Worm (Caenorhabditis elegans) whole organism, L1 larva: ENCODE results near the gene pqn-83.
A peak's percentile ranks its signal among the peaks of the same experiment; 100 is the strongest.

Source experiments
- F16B12.6 ChIP-seq: fragments of 150-350 bp; optimal IDR thresholded peaks from 2 replicates; lab custom pipeline; 2014; ENCODE audit warnings: missing biosample characterization, missing genetic modification characterization
- aha-1 ChIP-seq: fragments of 150-350 bp; optimal IDR thresholded peaks from 2 replicates; lab custom pipeline; 2014; ENCODE audit warnings: missing biosample characterization, missing genetic modification characterization
- alr-1 ChIP-seq: fragments of 200-800 bp; sonication (Bioruptor generic); optimal IDR thresholded peaks from 2 replicates; lab custom pipeline; 2018; ENCODE audit warnings: borderline replicate concordance, mild to moderate bottlenecking, missing genetic modification characterization, missing compliant biosample characterization
- aly-2 ChIP-seq: fragments of 150-350 bp; optimal IDR thresholded peaks from 2 replicates; lab custom pipeline; 2014; ENCODE audit warnings: missing biosample characterization, missing genetic modification characterization
- ama-1 ChIP-seq: fragments of 150-350 bp; optimal IDR thresholded peaks from 2 replicates; lab custom pipeline; 2014
- blmp-1 ChIP-seq: fragments of 150-350 bp; optimal IDR thresholded peaks from 2 replicates; lab custom pipeline; 2014; ENCODE audit warnings: missing biosample characterization, missing genetic modification characterization
- ceh-82 ChIP-seq, 3 experiments: fragments of 150-350 bp in 1 of 3; sonication (generic microtip) in 2 of 3; optimal IDR thresholded peaks; 2 replicates each; lab custom pipeline; 2014 to 2017; ENCODE audit warnings: missing biosample characterization in 3 of 3, missing genetic modification characterization in 3 of 3
- ceh-88 ChIP-seq: fragments of 200-800 bp; sonication (Bioruptor generic); IDR thresholded peaks from 2 replicates; pipeline ENCODE4 v1.3.6; 2022; ENCODE audit warnings: missing genetic modification characterization, missing compliant biosample characterization
- ceh-90 ChIP-seq: sonication (generic microtip); optimal IDR thresholded peaks from 2 replicates; lab custom pipeline; 2016; ENCODE audit warnings: missing genetic modification characterization, missing compliant biosample characterization
- dpl-1 ChIP-seq, 3 experiments: fragments of 150-350 bp in 2 of 3; sonication (generic microtip) in 1 of 3; optimal IDR thresholded peaks; 2 replicates each; lab custom pipeline; 2014 to 2017; ENCODE audit warnings: missing biosample characterization in 3 of 3, missing genetic modification characterization in 3 of 3, missing genetic modification reagents in 3 of 3
- dsc-1 ChIP-seq: sonication (generic microtip); optimal IDR thresholded peaks from 2 replicates; lab custom pipeline; 2016; ENCODE audit warnings: mild to moderate bottlenecking, missing genetic modification characterization, missing compliant biosample characterization
- efl-1 ChIP-seq, 4 experiments: fragments of 150-350 bp; optimal IDR thresholded peaks in 3 of 4; peaks in 1 of 4; 1 replicate in 1 of 4; 2 replicates in 3 of 4; lab custom pipeline; 2014; ENCODE audit warnings: missing biosample characterization in 2 of 4, missing genetic modification characterization in 2 of 4, missing genetic modification reagents in 2 of 4
- egl-13 ChIP-seq: sonication (generic microtip); optimal IDR thresholded peaks from 2 replicates; lab custom pipeline; 2016; ENCODE audit warnings: missing genotype, missing genetic modification reagents, missing genetic modification characterization, missing compliant biosample characterization
- egl-27 ChIP-seq, 2 experiments: fragments of 150-350 bp in 1 of 2; sonication (generic microtip); optimal IDR thresholded peaks; 3 replicates each; lab custom pipeline; 2017 to 2018; ENCODE audit warnings: missing biosample characterization in 2 of 2, missing genetic modification characterization in 2 of 2, missing genetic modification reagents in 2 of 2
- fkh-10 ChIP-seq: sonication (generic microtip); optimal IDR thresholded peaks from 2 replicates; lab custom pipeline; 2017; ENCODE audit warnings: missing biosample characterization, missing genetic modification reagents, missing genetic modification characterization
- fkh-4 ChIP-seq: sonication (generic microtip); optimal IDR thresholded peaks from 2 replicates; lab custom pipeline; 2016; ENCODE audit warnings: missing compliant biosample characterization, missing genetic modification characterization, borderline replicate concordance
- fkh-8 ChIP-seq: sonication (generic microtip); optimal IDR thresholded peaks from 2 replicates; lab custom pipeline; 2016; ENCODE audit warnings: mild to moderate bottlenecking, missing genetic modification characterization, missing compliant biosample characterization
- grh-1 ChIP-seq: fragments of 200-800 bp; sonication (Bioruptor generic); IDR thresholded peaks from 2 replicates; pipeline ENCODE4 v1.3.6; 2022; ENCODE audit warnings: missing genetic modification reagents, missing genetic modification characterization, missing compliant biosample characterization
- hpl-2 ChIP-seq: fragments of 150-350 bp; optimal IDR thresholded peaks from 2 replicates; lab custom pipeline; 2014; ENCODE audit warnings: missing biosample characterization, missing genetic modification reagents, missing genetic modification characterization
- irx-1 ChIP-seq: sonication (generic microtip); optimal IDR thresholded peaks from 2 replicates; lab custom pipeline; 2016; ENCODE audit warnings: missing genetic modification characterization, missing compliant biosample characterization
- isw-1 ChIP-seq: fragments of 200-800 bp; sonication (Bioruptor generic); IDR thresholded peaks from 2 replicates; pipeline ENCODE4 v1.3.6; 2022; ENCODE audit warnings: missing genetic modification characterization, missing compliant biosample characterization
- jun-1 ChIP-seq: fragments of 150-350 bp; optimal IDR thresholded peaks from 2 replicates; lab custom pipeline; 2014; ENCODE audit warnings: missing biosample characterization, missing genetic modification reagents, missing genetic modification characterization
- lin-13 ChIP-seq: fragments of 150-350 bp; optimal IDR thresholded peaks from 2 replicates; lab custom pipeline; 2014; ENCODE audit warnings: missing biosample characterization, missing genetic modification reagents, missing genetic modification characterization
- lin-14 ChIP-seq: fragments of 200-800 bp; sonication (Bioruptor generic); optimal IDR thresholded peaks from 2 replicates; lab custom pipeline; 2018; ENCODE audit warnings: mild to moderate bottlenecking, missing genetic modification characterization, moderate library complexity, missing compliant biosample characterization
- lin-15B ChIP-seq: fragments of 150-350 bp; sonication (generic microtip); optimal IDR thresholded peaks from 3 replicates; lab custom pipeline; 2014; ENCODE audit warnings: missing biosample characterization, missing genetic modification characterization
- lir-3 ChIP-seq: sonication (generic microtip); optimal IDR thresholded peaks from 2 replicates; lab custom pipeline; 2016; ENCODE audit warnings: mild to moderate bottlenecking, missing genetic modification characterization, moderate library complexity, missing compliant biosample characterization; ENCODE audit not compliant: poor library complexity
- mdl-1 ChIP-seq, 2 experiments: fragments of 150-350 bp; optimal IDR thresholded peaks; 2 replicates each; lab custom pipeline; 2014 to 2017; ENCODE audit warnings: missing biosample characterization in 2 of 2, missing genetic modification characterization in 2 of 2, inconsistent platforms in 1 of 2
- nhr-11 ChIP-seq: fragments of 150-350 bp; optimal IDR thresholded peaks from 2 replicates; lab custom pipeline; 2014; ENCODE audit warnings: missing biosample characterization, missing genetic modification characterization
- nhr-12 ChIP-seq: sonication (generic microtip); optimal IDR thresholded peaks from 2 replicates; lab custom pipeline; 2017; ENCODE audit warnings: missing biosample characterization, missing genetic modification characterization
- nhr-19 ChIP-seq: fragments of 200-800 bp; sonication (Bioruptor generic); conservative IDR thresholded peaks from 2 replicates; pipeline ENCODE4 v1.3.6; 2022; ENCODE audit warnings: missing genetic modification characterization, missing compliant biosample characterization
- nhr-20 ChIP-seq: sonication (generic microtip); optimal IDR thresholded peaks from 2 replicates; lab custom pipeline; 2016; ENCODE audit warnings: mild to moderate bottlenecking, missing genetic modification characterization, missing compliant biosample characterization
- nhr-28 ChIP-seq: fragments of 150-350 bp; optimal IDR thresholded peaks from 2 replicates; lab custom pipeline; 2014; ENCODE audit warnings: missing biosample characterization, missing genetic modification characterization
- nhr-76 ChIP-seq: sonication (generic microtip); optimal IDR thresholded peaks from 2 replicates; lab custom pipeline; 2017; ENCODE audit warnings: missing biosample characterization, missing genetic modification characterization
- nhr-77 ChIP-seq: fragments of 150-350 bp; optimal IDR thresholded peaks from 2 replicates; lab custom pipeline; 2014; ENCODE audit warnings: missing biosample characterization, missing genetic modification characterization
- nhr-85 ChIP-seq: sonication (generic microtip); peaks from one replicate; lab custom pipeline; 2016; ENCODE audit warnings: missing genetic modification characterization, inconsistent platforms, missing compliant biosample characterization
- nhr-90 ChIP-seq: sonication (generic microtip); optimal IDR thresholded peaks from 2 replicates; lab custom pipeline; 2016; ENCODE audit warnings: mild to moderate bottlenecking, missing genetic modification characterization, missing compliant biosample characterization; ENCODE audit not compliant: poor library complexity
- pag-3 ChIP-seq: sonication (generic microtip); optimal IDR thresholded peaks from 2 replicates; lab custom pipeline; 2017; ENCODE audit warnings: missing genetic modification characterization, mild to moderate bottlenecking, missing compliant biosample characterization, antibody characterized with exemption, borderline replicate concordance; ENCODE audit not compliant: insufficient read depth
- rnt-1 ChIP-seq: sonication (generic microtip); optimal IDR thresholded peaks from 2 replicates; lab custom pipeline; 2016; ENCODE audit warnings: mild to moderate bottlenecking, missing genetic modification characterization, moderate library complexity, missing compliant biosample characterization
- snpc-4 ChIP-seq: fragments of 150-350 bp; optimal IDR thresholded peaks from 2 replicates; lab custom pipeline; 2014; ENCODE audit warnings: missing biosample characterization, missing genetic modification characterization
- sox-4 ChIP-seq: sonication (generic microtip); optimal IDR thresholded peaks from 2 replicates; lab custom pipeline; 2016; ENCODE audit warnings: missing genetic modification characterization, missing compliant biosample characterization
- sup-37 ChIP-seq: fragments of 200-800 bp; sonication (Bioruptor generic); optimal IDR thresholded peaks from 2 replicates; lab custom pipeline; 2018; ENCODE audit warnings: mild to moderate bottlenecking, missing genetic modification characterization, missing compliant biosample characterization
- swsn-7 ChIP-seq: sonication (generic microtip); optimal IDR thresholded peaks from 2 replicates; lab custom pipeline; 2016; ENCODE audit warnings: missing genetic modification characterization, missing compliant biosample characterization
- tbx-2 ChIP-seq: sonication (generic microtip); optimal IDR thresholded peaks from 2 replicates; lab custom pipeline; 2016; ENCODE audit warnings: missing genetic modification characterization, missing compliant biosample characterization
- unc-130 ChIP-seq: fragments of 150-350 bp; optimal IDR thresholded peaks from 2 replicates; lab custom pipeline; 2017; ENCODE audit warnings: missing biosample characterization, missing genetic modification characterization, inconsistent platforms
- unc-30 ChIP-seq: sonication (generic microtip); optimal IDR thresholded peaks from 2 replicates; lab custom pipeline; 2017; ENCODE audit warnings: missing biosample characterization, missing genetic modification characterization
- unc-86 ChIP-seq: sonication (generic microtip); optimal IDR thresholded peaks from 2 replicates; lab custom pipeline; 2016; ENCODE audit warnings: missing genetic modification characterization, missing compliant biosample characterization
- vab-15 ChIP-seq: sonication (generic microtip); optimal IDR thresholded peaks from 2 replicates; lab custom pipeline; 2017; ENCODE audit warnings: missing genotype, mild to moderate bottlenecking, missing genetic modification characterization, missing compliant biosample characterization
- zip-4 ChIP-seq: fragments of 200-800 bp; sonication (Bioruptor generic); optimal IDR thresholded peaks from 2 replicates; lab custom pipeline; 2018; ENCODE audit warnings: mild to moderate bottlenecking, missing genetic modification characterization, moderate library complexity, missing compliant biosample characterization
- ztf-11 ChIP-seq, 2 experiments: sonication (generic microtip); optimal IDR thresholded peaks; 2 replicates each; lab custom pipeline; 2016 to 2017; ENCODE audit warnings: missing genetic modification characterization in 2 of 2, missing biosample characterization in 1 of 2, missing compliant biosample characterization in 1 of 2

The pqn-83 gene

DNA sequence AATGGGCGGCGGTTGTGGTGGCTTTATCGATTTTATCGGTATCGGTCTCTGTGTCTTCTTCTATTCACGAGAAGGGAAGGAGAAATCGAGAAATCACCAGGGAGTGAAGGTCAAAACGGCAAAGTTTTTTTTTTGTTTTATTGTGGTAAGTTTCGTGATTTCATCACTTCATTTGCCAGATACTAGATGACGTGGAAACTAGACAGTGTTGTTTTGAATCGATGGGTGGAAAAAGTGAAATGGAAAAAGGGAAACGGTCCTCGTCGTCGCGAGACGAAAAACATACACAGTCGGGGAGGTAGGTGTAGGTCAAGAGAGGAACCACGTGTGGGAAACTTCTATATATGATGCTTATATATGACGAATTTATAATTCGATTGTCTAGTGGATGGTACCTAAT lies 1.8 kb upstream of the pqn-83 start (continued):
- no peak for TF ChIP-seq swsn-7
- TF ChIP-seq ztf-11 (tag; optimal IDR thresholded peaks at IDR 0.05; lab: Kevin White, UChicago): no peak
- TF ChIP-seq dpl-1 (GFP tag; optimal IDR thresholded peaks at IDR 0.05; lab: Kevin White, UChicago): no peak
- TF ChIP-seq egl-13: no peak
- TF ChIP-seq nhr-28 (tag; lab: Kevin White, UChicago): no peak
- peak in 1 of 2 experiments; percentile 41 for TF ChIP-seq mdl-1 (tag; optimal IDR thresholded peaks at IDR 0.05; lab: Kevin White, UChicago)
- TF ChIP-seq nhr-90: no peak
- TF ChIP-seq nhr-76: no peak
- TF ChIP-seq lin-13 (GFP tag; lab: Kevin White, UChicago): peak; percentile 20
- TF ChIP-seq fkh-8 (tag; lab: Kevin White, UChicago): no peak
- no peak for TF ChIP-seq unc-86 (tag; lab: Kevin White, UChicago)
- TF ChIP-seq ama-1: no peak
- no peak for TF ChIP-seq unc-30 (tag; lab: Kevin White, UChicago)
- TF ChIP-seq fkh-10 (GFP tag; lab: Kevin White, UChicago): no peak
- no peak for TF ChIP-seq nhr-12
- no peak for TF ChIP-seq sup-37 (GFP tag; lab: Kevin White, UChicago)
- no peak for TF ChIP-seq nhr-77 (tag; lab: Kevin White, UChicago)
- no peak for TF ChIP-seq nhr-19 (GFP tag; lab: Robert Waterston, UW)
- TF ChIP-seq sox-4 (tag; lab: Kevin White, UChicago): no peak
- TF ChIP-seq irx-1: no peak
- TF ChIP-seq aly-2 (tag; lab: Kevin White, UChicago): no peak
- no peak for TF ChIP-seq fkh-4 (tag; lab: Kevin White, UChicago)
- TF ChIP-seq lin-15B (tag; lab: Kevin White, UChicago): no peak
- TF ChIP-seq egl-27 (tag; optimal IDR thresholded peaks at IDR 0.05; lab: Kevin White, UChicago): no peak
- no peak for TF ChIP-seq isw-1 (GFP tag; lab: Robert Waterston, UW)
- TF ChIP-seq alr-1: no peak
- no peak for TF ChIP-seq zip-4 (GFP tag; lab: Kevin White, UChicago)
- no peak for TF ChIP-seq hpl-2 (GFP tag; lab: Kevin White, UChicago)
- TF ChIP-seq grh-1: no peak
- no peak for TF ChIP-seq efl-1 (optimal IDR thresholded peaks at IDR 0.05; lab: Kevin White, UChicago)
- no peak for TF ChIP-seq efl-1 (GFP tag; optimal IDR thresholded peaks at IDR 0.05 in 1 of 2; lab: Kevin White, UChicago)

DNA sequence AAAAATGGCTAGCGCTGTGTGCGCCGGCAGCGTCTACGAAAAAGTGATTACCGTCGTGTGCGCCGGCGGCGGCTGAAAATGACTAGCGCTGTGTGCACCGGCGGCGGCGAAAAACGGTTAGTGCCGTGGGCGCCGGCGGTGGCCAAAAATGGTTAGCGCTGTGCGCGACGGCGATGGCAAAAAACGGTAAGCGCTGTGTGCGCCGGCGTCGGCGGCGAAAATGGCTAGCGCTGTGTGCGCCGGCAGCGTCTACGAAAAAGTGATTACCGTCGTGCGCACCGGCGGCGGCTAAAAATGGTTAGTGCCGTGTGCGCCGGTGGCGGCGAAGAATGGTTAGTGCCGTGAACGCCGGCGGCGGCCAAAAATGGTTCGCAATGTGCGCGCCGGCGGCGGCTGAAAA lies 6.9 kb downstream of the pqn-83 start:
- TF ChIP-seq nhr-28 (tag; lab: Kevin White, UChicago): no peak
- no peak for TF ChIP-seq unc-130 (tag; lab: Kevin White, UChicago)
- no peak for TF ChIP-seq lir-3 (tag; lab: Kevin White, UChicago)
- TF ChIP-seq F16B12.6 (tag; lab: Kevin White, UChicago): no peak
- TF ChIP-seq ceh-90 (tag; lab: Kevin White, UChicago): no peak
- TF ChIP-seq unc-30 (tag; lab: Kevin White, UChicago): no peak
- TF ChIP-seq tbx-2: no peak
- TF ChIP-seq jun-1 (tag; lab: Kevin White, UChicago): no peak

DNA sequence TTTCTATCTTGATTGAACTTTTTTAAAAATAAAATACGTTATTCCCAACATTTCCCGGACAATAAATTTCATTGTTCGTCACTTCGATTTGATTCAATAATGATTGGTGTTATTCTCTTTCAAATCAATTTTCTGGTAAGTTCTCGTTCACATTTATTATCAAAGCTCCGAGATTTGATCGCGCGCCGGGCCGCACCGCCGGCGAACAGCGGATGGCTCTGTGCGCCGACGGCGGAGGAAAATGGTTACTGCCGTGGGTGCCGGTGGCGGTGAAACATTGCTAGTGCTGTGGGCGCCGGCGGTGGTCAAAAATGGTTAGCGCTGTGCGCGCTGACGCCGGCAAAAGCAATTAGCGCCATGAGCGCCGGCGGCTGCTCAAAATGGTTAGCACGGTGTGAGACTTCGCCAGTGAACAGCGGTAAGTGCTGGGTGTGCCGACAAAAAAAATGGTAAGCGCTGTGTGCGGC lies 8.2 kb downstream of the pqn-83 start, which contains the start of gene Y39E4B.13:
Y39E4B.13 (plus strand) TSS at position 51 of the 467 bp plus-strand sequence.
- TF ChIP-seq rnt-1: no peak

DNA sequence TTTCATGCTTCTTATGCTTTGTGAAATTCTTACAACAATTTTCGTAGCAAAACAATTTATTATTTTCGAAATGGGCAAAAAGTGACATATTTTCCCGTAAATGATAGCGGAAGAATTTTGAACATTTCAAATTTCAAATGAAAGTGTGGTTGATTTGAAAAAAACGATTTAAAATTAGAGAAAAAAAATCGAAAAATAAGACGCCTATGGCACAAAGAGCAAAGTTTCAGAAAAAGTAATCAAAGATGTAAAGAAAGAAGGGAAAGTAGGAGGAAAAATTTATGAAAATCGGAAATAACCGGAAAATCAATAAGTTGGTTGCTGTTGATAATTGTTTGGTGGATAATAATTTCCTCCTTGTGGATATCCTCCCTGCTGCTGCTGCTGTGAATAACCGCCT lies 11.8 kb downstream of the pqn-83 start:
- TF ChIP-seq ceh-88 (no peak), egl-13 (no peak), isw-1 (GFP tag; lab: Robert Waterston, UW) (no peak), lin-14 (GFP tag; lab: Kevin White, UChicago) (no peak), snpc-4 (no peak), nhr-11 (no peak), jun-1 (tag; lab: Kevin White, UChicago) (no peak), mdl-1 (tag; optimal IDR thresholded peaks at IDR 0.05; lab: Kevin White, UChicago) (no peak), nhr-20 (no peak), nhr-85 (tag; lab: Kevin White, UChicago) (no peak), dsc-1 (tag; lab: Kevin White, UChicago) (no peak), pag-3 (no peak), blmp-1 (tag; lab: Kevin White, UChicago) (no peak), aha-1 (tag; lab: Kevin White, UChicago) (no peak), nhr-77 (tag; lab: Kevin White, UChicago) (no peak), grh-1 (no peak), vab-15 (tag; lab: Kevin White, UChicago) (no peak), ceh-82 (tag; optimal IDR thresholded peaks at IDR 0.05; lab: Kevin White, UChicago) (no peak)
